Worm (Caenorhabditis elegans) whole organism, late embryonic: ENCODE results near the gene gei-6.

Experiments used
- C08G9.2 ChIP-seq: sonication (generic microtip); optimal IDR thresholded peaks from 2 replicates; lab custom pipeline; 2016; ENCODE audit warnings: mild to moderate bottlenecking, missing genetic modification characterization, moderate library complexity, missing compliant biosample characterization
- K09A11.1 ChIP-seq: sonication (generic microtip); optimal IDR thresholded peaks from 2 replicates; lab custom pipeline; 2017; ENCODE audit warnings: antibody characterized with exemption, mild to moderate bottlenecking, missing genetic modification characterization, missing compliant biosample characterization; ENCODE audit not compliant: insufficient read depth
- ceh-18 ChIP-seq: sonication (generic microtip); optimal IDR thresholded peaks from 2 replicates; lab custom pipeline; 2016; ENCODE audit warnings: missing genetic modification characterization, missing compliant biosample characterization
- ceh-2 ChIP-seq: sonication (generic microtip); optimal IDR thresholded peaks from 2 replicates; lab custom pipeline; 2016; ENCODE audit warnings: missing genotype, missing genetic modification characterization, missing compliant biosample characterization
- ceh-30 ChIP-seq: fragments of 150-350 bp; optimal IDR thresholded peaks from 2 replicates; lab custom pipeline; 2014; ENCODE audit warnings: missing biosample characterization, missing genetic modification characterization
- dmd-4 ChIP-seq: sonication (generic microtip); optimal IDR thresholded peaks from 2 replicates; lab custom pipeline; 2016; ENCODE audit warnings: borderline replicate concordance, missing genetic modification characterization, missing compliant biosample characterization
- dve-1 ChIP-seq: sonication (generic microtip); optimal IDR thresholded peaks from 2 replicates; lab custom pipeline; 2017; ENCODE audit warnings: antibody characterized with exemption, mild to moderate bottlenecking, missing genetic modification characterization, missing compliant biosample characterization
- elt-4 ChIP-seq: sonication (generic microtip); optimal IDR thresholded peaks from 2 replicates; lab custom pipeline; 2016; ENCODE audit warnings: missing genetic modification characterization, missing compliant biosample characterization
- fkh-10 ChIP-seq: fragments of 150-350 bp; optimal IDR thresholded peaks from 2 replicates; lab custom pipeline; 2014; ENCODE audit warnings: missing biosample characterization, missing genetic modification reagents, missing genetic modification characterization
- gmeb-2 ChIP-seq: sonication (generic microtip); optimal IDR thresholded peaks from 2 replicates; lab custom pipeline; 2016; ENCODE audit warnings: missing genetic modification characterization, inconsistent platforms, missing compliant biosample characterization
- hlh-30 ChIP-seq: sonication (generic microtip); optimal IDR thresholded peaks from 2 replicates; lab custom pipeline; 2017; ENCODE audit warnings: antibody characterized with exemption, missing genetic modification characterization, missing compliant biosample characterization; ENCODE audit not compliant: insufficient read depth
- hlh-8 ChIP-seq: sonication (generic microtip); optimal IDR thresholded peaks from 2 replicates; lab custom pipeline; 2016; ENCODE audit warnings: missing genotype, missing genetic modification characterization, missing compliant biosample characterization
- nhr-11 ChIP-seq: fragments of 150-350 bp; optimal IDR thresholded peaks from 2 replicates; lab custom pipeline; 2014; ENCODE audit warnings: missing biosample characterization, missing genetic modification characterization
- nhr-232 ChIP-seq: sonication (generic microtip); optimal IDR thresholded peaks from 2 replicates; lab custom pipeline; 2016; ENCODE audit warnings: missing genetic modification characterization, missing compliant biosample characterization
- odd-2 ChIP-seq: sonication (generic microtip); optimal IDR thresholded peaks from 2 replicates; lab custom pipeline; 2017; ENCODE audit warnings: antibody characterized with exemption, mild to moderate bottlenecking, missing genetic modification characterization, missing compliant biosample characterization
- pag-3 ChIP-seq: sonication (generic microtip); optimal IDR thresholded peaks from 2 replicates; lab custom pipeline; 2016; ENCODE audit warnings: missing compliant biosample characterization, missing genetic modification characterization, borderline replicate concordance
- pha-4 ChIP-seq: fragments of 150-350 bp; optimal IDR thresholded peaks from 2 replicates; lab custom pipeline; 2018; ENCODE audit warnings: missing biosample characterization, missing genetic modification reagents, missing genetic modification characterization
- sox-4 ChIP-seq: sonication (generic microtip); optimal IDR thresholded peaks from 2 replicates; lab custom pipeline; 2017; ENCODE audit warnings: mild to moderate bottlenecking, missing genetic modification characterization, inconsistent platforms, missing compliant biosample characterization
- ttx-3 ChIP-seq: sonication (generic microtip); optimal IDR thresholded peaks from 2 replicates; lab custom pipeline; 2016; ENCODE audit warnings: missing genetic modification reagents, missing genetic modification characterization, missing compliant biosample characterization
- ztf-16 ChIP-seq: sonication (generic microtip); optimal IDR thresholded peaks from 2 replicates; lab custom pipeline; 2017; ENCODE audit warnings: missing genetic modification characterization, missing compliant biosample characterization

The gei-6 gene

DNA sequence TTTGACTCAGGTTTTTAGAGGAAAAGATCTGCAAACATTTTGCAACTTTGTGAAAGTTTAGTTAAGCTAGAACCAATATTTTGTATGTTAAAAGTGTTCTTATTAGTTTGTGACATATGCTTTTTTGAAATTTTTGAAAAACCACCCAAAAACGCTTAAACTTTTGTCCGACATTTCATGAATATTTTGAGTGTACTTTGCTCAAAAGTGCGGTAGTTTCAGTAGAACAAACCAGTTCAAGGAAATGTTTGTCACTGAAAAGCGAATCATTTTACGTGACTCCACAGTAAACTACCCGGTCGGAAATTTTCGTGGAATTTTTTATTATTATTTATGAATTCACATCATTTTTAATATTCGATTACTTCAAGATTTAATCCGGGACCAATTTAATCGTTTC, 46.1 kb downstream of the gei-6 start, which contains the start of gene pitr-5:
Gene pitr-5, plus strand, starts transcription at position 301 of the 400 bp plus-strand sequence.
- TF ChIP-seq elt-4 (tag; lab: Kevin White, UChicago) (no peak), pha-4 (tag; lab: Kevin White, UChicago) (no peak), dmd-4 (no peak), hlh-8 (no peak), K09A11.1 (no peak), sox-4 (no peak), dve-1 (tag; lab: Kevin White, UChicago) (no peak), fkh-10 (GFP tag; lab: Kevin White, UChicago) (no peak), ceh-18 (tag; lab: Kevin White, UChicago) (no peak), ztf-16 (no peak), hlh-30 (tag; lab: Kevin White, UChicago) (no peak), odd-2 (tag; lab: Kevin White, UChicago) (no peak), pag-3 (no peak), ttx-3 (tag; lab: Kevin White, UChicago) (no peak), gmeb-2 (tag; lab: Kevin White, UChicago) (no peak), nhr-232 (tag; lab: Kevin White, UChicago) (no peak), nhr-11 (tag; lab: Kevin White, UChicago) (no peak), ceh-2 (no peak), C08G9.2 (tag; lab: Kevin White, UChicago) (no peak)

DNA sequence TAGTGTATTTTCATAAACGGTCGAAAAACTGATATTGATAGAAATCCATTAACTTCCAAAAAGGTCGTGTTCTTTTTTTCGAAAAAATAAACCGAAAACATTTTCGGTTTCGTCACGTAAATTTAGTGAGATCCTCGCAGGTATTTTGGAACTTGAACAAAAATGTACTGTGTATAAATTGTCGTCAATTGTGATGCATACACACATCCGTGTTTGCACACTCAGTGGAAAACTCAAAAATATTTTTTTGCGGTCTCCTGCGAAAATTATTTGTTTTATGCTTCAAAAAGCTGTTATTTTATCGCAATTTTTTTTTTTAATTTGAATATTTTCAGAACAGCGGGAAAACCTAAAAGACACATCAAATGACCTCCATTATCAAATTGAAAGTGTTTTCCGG, 51.8 kb downstream of the gei-6 start, which contains the start of gene cpsf-2:
Gene cpsf-2, plus strand, starts transcription at position 330 of the 400 bp plus-strand sequence.
- TF ChIP-seq hlh-8, result no peak
- TF ChIP-seq hlh-30 (tag; lab: Kevin White, UChicago), result no peak
- TF ChIP-seq ztf-16, result no peak
- TF ChIP-seq ttx-3 (tag; lab: Kevin White, UChicago), result no peak
- no peak for TF ChIP-seq dmd-4
- no peak for TF ChIP-seq fkh-10 (GFP tag; lab: Kevin White, UChicago)
- TF ChIP-seq ceh-30 (tag; lab: Kevin White, UChicago), result no peak
- TF ChIP-seq, all 69 proteins: peak for 0
